Worm (Caenorhabditis elegans) whole organism, L1 larva: ENCODE measurements around the gene W08F4.7.

Experiments used
- C16A3.4 ChIP-seq: fragments of 150-350 bp; optimal IDR thresholded peaks from 2 replicates; lab custom pipeline; 2014; ENCODE audit warnings: missing biosample characterization, missing genetic modification characterization
- aha-1 ChIP-seq: fragments of 150-350 bp; optimal IDR thresholded peaks from 2 replicates; lab custom pipeline; 2014; ENCODE audit warnings: missing biosample characterization, missing genetic modification characterization
- aly-2 ChIP-seq: fragments of 150-350 bp; optimal IDR thresholded peaks from 2 replicates; lab custom pipeline; 2014; ENCODE audit warnings: missing biosample characterization, missing genetic modification characterization
- ama-1 ChIP-seq: fragments of 150-350 bp; optimal IDR thresholded peaks from 2 replicates; lab custom pipeline; 2014
- blmp-1 ChIP-seq: fragments of 150-350 bp; optimal IDR thresholded peaks from 2 replicates; lab custom pipeline; 2014; ENCODE audit warnings: missing biosample characterization, missing genetic modification characterization
- ceh-8 ChIP-seq: fragments of 200-800 bp; sonication (Bioruptor generic); optimal IDR thresholded peaks from 2 replicates; lab custom pipeline; 2018; ENCODE audit warnings: mild to moderate bottlenecking, missing genetic modification characterization, moderate library complexity, missing compliant biosample characterization
- ceh-82 ChIP-seq, 3 experiments: fragments of 150-350 bp in 1 of 3; sonication (generic microtip) in 2 of 3; optimal IDR thresholded peaks; 2 replicates each; lab custom pipeline; 2014 to 2017; ENCODE audit warnings: missing biosample characterization in 3 of 3, missing genetic modification characterization in 3 of 3
- ceh-88 ChIP-seq: fragments of 200-800 bp; sonication (Bioruptor generic); IDR thresholded peaks from 2 replicates; pipeline ENCODE4 v1.3.6; 2022; ENCODE audit warnings: missing genetic modification characterization, missing compliant biosample characterization
- ceh-90 ChIP-seq: sonication (generic microtip); optimal IDR thresholded peaks from 2 replicates; lab custom pipeline; 2016; ENCODE audit warnings: missing genetic modification characterization, missing compliant biosample characterization
- dpl-1 ChIP-seq, 3 experiments: fragments of 150-350 bp in 2 of 3; sonication (generic microtip) in 1 of 3; optimal IDR thresholded peaks; 2 replicates each; lab custom pipeline; 2014 to 2017; ENCODE audit warnings: missing biosample characterization in 3 of 3, missing genetic modification characterization in 3 of 3, missing genetic modification reagents in 3 of 3
- dsc-1 ChIP-seq: sonication (generic microtip); optimal IDR thresholded peaks from 2 replicates; lab custom pipeline; 2016; ENCODE audit warnings: mild to moderate bottlenecking, missing genetic modification characterization, missing compliant biosample characterization
- efl-1 ChIP-seq, 4 experiments: fragments of 150-350 bp; optimal IDR thresholded peaks in 3 of 4; peaks in 1 of 4; 1 replicate in 1 of 4; 2 replicates in 3 of 4; lab custom pipeline; 2014; ENCODE audit warnings: missing biosample characterization in 2 of 4, missing genetic modification characterization in 2 of 4, missing genetic modification reagents in 2 of 4
- elt-3 ChIP-seq, 6 experiments: fragments of 150-350 bp in 1 of 6; sonication (generic microtip); optimal IDR thresholded peaks; 2 replicates each; lab custom pipeline; 2017 to 2018; ENCODE audit warnings: missing biosample characterization in 6 of 6, missing genetic modification characterization in 6 of 6, inconsistent platforms in 1 of 6
- ets-5 ChIP-seq: fragments of 200-800 bp; sonication (Bioruptor generic); IDR thresholded peaks from 2 replicates; pipeline ENCODE4 v1.3.6; 2022; ENCODE audit warnings: missing genetic modification characterization, missing compliant biosample characterization
- fkh-10 ChIP-seq: sonication (generic microtip); optimal IDR thresholded peaks from 2 replicates; lab custom pipeline; 2017; ENCODE audit warnings: missing biosample characterization, missing genetic modification reagents, missing genetic modification characterization
- fkh-4 ChIP-seq: sonication (generic microtip); optimal IDR thresholded peaks from 2 replicates; lab custom pipeline; 2016; ENCODE audit warnings: missing compliant biosample characterization, missing genetic modification characterization, borderline replicate concordance
- fkh-8 ChIP-seq: sonication (generic microtip); optimal IDR thresholded peaks from 2 replicates; lab custom pipeline; 2016; ENCODE audit warnings: mild to moderate bottlenecking, missing genetic modification characterization, missing compliant biosample characterization
- fos-1 ChIP-seq: fragments of 150-350 bp; optimal IDR thresholded peaks from 2 replicates; lab custom pipeline; 2014; ENCODE audit warnings: missing biosample characterization, missing genetic modification characterization
- jun-1 ChIP-seq: fragments of 150-350 bp; optimal IDR thresholded peaks from 2 replicates; lab custom pipeline; 2014; ENCODE audit warnings: missing biosample characterization, missing genetic modification reagents, missing genetic modification characterization
- lin-13 ChIP-seq: fragments of 150-350 bp; optimal IDR thresholded peaks from 2 replicates; lab custom pipeline; 2014; ENCODE audit warnings: missing biosample characterization, missing genetic modification reagents, missing genetic modification characterization
- lin-14 ChIP-seq: fragments of 200-800 bp; sonication (Bioruptor generic); optimal IDR thresholded peaks from 2 replicates; lab custom pipeline; 2018; ENCODE audit warnings: mild to moderate bottlenecking, missing genetic modification characterization, moderate library complexity, missing compliant biosample characterization
- lin-15B ChIP-seq: fragments of 150-350 bp; sonication (generic microtip); optimal IDR thresholded peaks from 3 replicates; lab custom pipeline; 2014; ENCODE audit warnings: missing biosample characterization, missing genetic modification characterization
- lin-35 ChIP-seq, 2 experiments: fragments of 150-350 bp; optimal IDR thresholded peaks; 2 replicates each; lab custom pipeline; 2014; ENCODE audit warnings: missing biosample characterization in 2 of 2, missing genetic modification characterization in 2 of 2, missing genetic modification reagents in 2 of 2
- lin-39 ChIP-seq: fragments of 150-350 bp; optimal IDR thresholded peaks from 2 replicates; lab custom pipeline; 2014; ENCODE audit warnings: missing biosample characterization, missing genetic modification reagents, missing genetic modification characterization
- lir-3 ChIP-seq: sonication (generic microtip); optimal IDR thresholded peaks from 2 replicates; lab custom pipeline; 2016; ENCODE audit warnings: mild to moderate bottlenecking, missing genetic modification characterization, moderate library complexity, missing compliant biosample characterization; ENCODE audit not compliant: poor library complexity
- mab-9 ChIP-seq: fragments of 200-800 bp; sonication (Bioruptor generic); IDR thresholded peaks from 2 replicates; pipeline ENCODE4 v1.3.6; 2022; ENCODE audit warnings: missing genetic modification reagents, missing genetic modification characterization, missing compliant biosample characterization
- mdl-1 ChIP-seq, 2 experiments: fragments of 150-350 bp; optimal IDR thresholded peaks; 2 replicates each; lab custom pipeline; 2014 to 2017; ENCODE audit warnings: missing biosample characterization in 2 of 2, missing genetic modification characterization in 2 of 2, inconsistent platforms in 1 of 2
- mef-2 ChIP-seq: fragments of 150-350 bp; optimal IDR thresholded peaks from 2 replicates; lab custom pipeline; 2014; ENCODE audit warnings: missing biosample characterization, missing genetic modification characterization
- mep-1 ChIP-seq: fragments of 150-350 bp; optimal IDR thresholded peaks from 2 replicates; lab custom pipeline; 2014; ENCODE audit warnings: missing biosample characterization, missing genetic modification characterization
- nhr-19 ChIP-seq: fragments of 200-800 bp; sonication (Bioruptor generic); conservative IDR thresholded peaks from 2 replicates; pipeline ENCODE4 v1.3.6; 2022; ENCODE audit warnings: missing genetic modification characterization, missing compliant biosample characterization
- nhr-71 ChIP-seq: sonication (generic microtip); optimal IDR thresholded peaks from 2 replicates; lab custom pipeline; 2016; ENCODE audit warnings: mild to moderate bottlenecking, missing genetic modification characterization, moderate library complexity, missing compliant biosample characterization
- nhr-76 ChIP-seq: sonication (generic microtip); optimal IDR thresholded peaks from 2 replicates; lab custom pipeline; 2017; ENCODE audit warnings: missing biosample characterization, missing genetic modification characterization
- nhr-85 ChIP-seq: sonication (generic microtip); peaks from one replicate; lab custom pipeline; 2016; ENCODE audit warnings: missing genetic modification characterization, inconsistent platforms, missing compliant biosample characterization
- rnt-1 ChIP-seq: sonication (generic microtip); optimal IDR thresholded peaks from 2 replicates; lab custom pipeline; 2016; ENCODE audit warnings: mild to moderate bottlenecking, missing genetic modification characterization, moderate library complexity, missing compliant biosample characterization
- skn-1 ChIP-seq: fragments of 150-350 bp; optimal IDR thresholded peaks from 2 replicates; lab custom pipeline; 2014; ENCODE audit warnings: missing biosample characterization, missing genetic modification characterization
- snpc-4 ChIP-seq: fragments of 150-350 bp; optimal IDR thresholded peaks from 2 replicates; lab custom pipeline; 2014; ENCODE audit warnings: missing biosample characterization, missing genetic modification characterization
- snu-23 ChIP-seq: sonication (generic microtip); optimal IDR thresholded peaks from 2 replicates; lab custom pipeline; 2016; ENCODE audit warnings: missing genetic modification characterization, missing compliant biosample characterization
- sptf-1 ChIP-seq: fragments of 150-350 bp; optimal IDR thresholded peaks from 2 replicates; lab custom pipeline; 2014; ENCODE audit warnings: missing biosample characterization, missing genetic modification characterization
- sup-37 ChIP-seq: fragments of 200-800 bp; sonication (Bioruptor generic); optimal IDR thresholded peaks from 2 replicates; lab custom pipeline; 2018; ENCODE audit warnings: mild to moderate bottlenecking, missing genetic modification characterization, missing compliant biosample characterization
- swsn-7 ChIP-seq: sonication (generic microtip); optimal IDR thresholded peaks from 2 replicates; lab custom pipeline; 2016; ENCODE audit warnings: missing genetic modification characterization, missing compliant biosample characterization
- unc-130 ChIP-seq: fragments of 150-350 bp; optimal IDR thresholded peaks from 2 replicates; lab custom pipeline; 2017; ENCODE audit warnings: missing biosample characterization, missing genetic modification characterization, inconsistent platforms
- unc-30 ChIP-seq: sonication (generic microtip); optimal IDR thresholded peaks from 2 replicates; lab custom pipeline; 2017; ENCODE audit warnings: missing biosample characterization, missing genetic modification characterization
- unc-62 ChIP-seq: fragments of 150-350 bp; optimal IDR thresholded peaks from 2 replicates; lab custom pipeline; 2014; ENCODE audit warnings: missing biosample characterization, missing genetic modification reagents, missing genetic modification characterization
- unc-86 ChIP-seq: sonication (generic microtip); optimal IDR thresholded peaks from 2 replicates; lab custom pipeline; 2016; ENCODE audit warnings: missing genetic modification characterization, missing compliant biosample characterization
- vab-15 ChIP-seq: sonication (generic microtip); optimal IDR thresholded peaks from 2 replicates; lab custom pipeline; 2017; ENCODE audit warnings: missing genotype, mild to moderate bottlenecking, missing genetic modification characterization, missing compliant biosample characterization
- xbp-1 ChIP-seq: sonication (generic microtip); optimal IDR thresholded peaks from 2 replicates; lab custom pipeline; 2016; ENCODE audit warnings: missing genetic modification characterization, missing compliant biosample characterization
- zag-1 ChIP-seq: fragments of 150-350 bp; optimal IDR thresholded peaks from 2 replicates; lab custom pipeline; 2014; ENCODE audit warnings: missing biosample characterization, missing genetic modification characterization
- zip-4 ChIP-seq: fragments of 200-800 bp; sonication (Bioruptor generic); optimal IDR thresholded peaks from 2 replicates; lab custom pipeline; 2018; ENCODE audit warnings: mild to moderate bottlenecking, missing genetic modification characterization, moderate library complexity, missing compliant biosample characterization

Gene W08F4.7

DNA sequence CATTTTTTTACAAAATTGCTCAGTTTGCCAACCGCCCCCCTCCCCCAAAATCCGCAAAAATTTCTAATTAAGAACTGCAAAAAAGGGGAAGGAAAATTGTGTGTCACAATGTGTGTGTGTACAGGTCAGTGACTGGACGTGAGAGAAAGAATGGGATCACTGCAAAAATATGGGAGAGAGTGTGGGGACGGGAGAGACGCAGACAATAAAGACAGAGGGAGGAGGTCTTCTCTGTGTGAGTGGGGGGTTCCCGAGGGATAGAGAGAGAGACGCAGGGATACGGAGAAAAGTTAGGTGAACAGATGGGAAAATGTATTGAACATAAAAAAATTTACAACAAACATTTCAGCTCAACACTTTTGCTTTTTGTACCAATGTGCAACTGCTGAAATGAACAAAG lies 48.4 kb upstream of the W08F4.7 start (continued):
- TF ChIP-seq vab-15 (no peak), efl-1 (optimal IDR thresholded peaks at IDR 0.05; lab: Kevin White, UChicago) (peak; percentile 63 to 68), efl-1 (GFP tag; optimal IDR thresholded peaks at IDR 0.05 in 1 of 2; lab: Kevin White, UChicago) (peak; percentile 31 to 90), unc-62 (GFP tag; lab: Kevin White, UChicago) (no peak), nhr-85 (tag; lab: Kevin White, UChicago) (peak; percentile 89), unc-30 (no peak), elt-3 (tag; optimal IDR thresholded peaks at IDR 0.05; lab: Kevin White, UChicago) (peak in 2 of 6 experiments; percentile 20 to 51), xbp-1 (no peak), fos-1 (tag; lab: Kevin White, UChicago) (no peak), ceh-90 (tag; lab: Kevin White, UChicago) (no peak), mef-2 (tag; lab: Kevin White, UChicago) (no peak), lin-14 (GFP tag; lab: Kevin White, UChicago) (peak; percentile 90), zip-4 (no peak)

DNA sequence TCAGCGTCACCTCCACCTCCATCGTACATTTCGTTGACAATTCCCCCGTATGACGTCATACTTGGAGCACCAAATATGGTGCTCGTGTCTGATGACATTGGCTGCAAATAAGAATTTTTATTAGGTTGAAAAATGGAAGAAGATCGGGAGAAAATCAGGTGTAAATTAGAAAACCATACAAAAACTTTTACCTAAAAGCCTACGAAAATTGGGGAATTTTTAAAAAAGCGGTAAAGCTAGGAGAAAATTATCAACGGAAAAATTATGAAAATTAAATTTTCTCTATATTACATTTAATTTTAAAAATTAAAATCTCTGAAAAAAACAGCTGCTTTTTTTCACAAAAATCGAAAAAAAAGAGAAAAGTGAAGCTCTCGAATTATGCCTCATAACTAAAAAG lies 46.9 kb upstream of the W08F4.7 start, which contains the start of gene T04B8.5:
Gene T04B8.5 (minus strand): TSS at position 101 of the 400 bp plus-strand sequence.
- no peak for TF ChIP-seq lir-3 (tag; lab: Kevin White, UChicago)
- no peak for TF ChIP-seq nhr-71 (tag; lab: Kevin White, UChicago)
- no peak for TF ChIP-seq nhr-19 (GFP tag; lab: Robert Waterston, UW)
- no peak for TF ChIP-seq unc-130
- TF ChIP-seq jun-1, result no peak

DNA sequence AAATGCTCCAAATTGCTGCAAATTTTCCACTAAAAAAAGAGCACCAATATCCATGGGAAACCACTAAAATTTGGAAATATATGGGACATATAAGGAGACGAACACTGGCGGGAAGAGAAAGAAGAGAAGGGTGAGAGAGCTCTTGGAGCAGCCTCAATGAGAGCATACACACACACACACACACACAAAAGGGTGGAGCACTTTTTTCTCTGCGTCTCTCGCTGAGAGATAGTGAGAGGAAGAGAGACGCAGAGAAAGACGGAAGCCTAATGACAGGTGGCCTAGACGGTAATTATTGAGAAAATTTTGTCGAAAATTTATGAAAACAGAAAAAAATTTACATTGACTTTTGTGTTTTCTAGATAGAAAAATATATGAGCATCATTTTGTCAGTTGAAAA lies 44.9 kb upstream of the W08F4.7 start:
- TF ChIP-seq sup-37 (GFP tag; lab: Kevin White, UChicago), result no peak
- TF ChIP-seq ets-5 (GFP tag; lab: Robert Waterston, UW), result no peak
- peak in 1 of 2 experiments; percentile 35 for TF ChIP-seq lin-35 (GFP tag; optimal IDR thresholded peaks at IDR 0.05; lab: Kevin White, UChicago)
- TF ChIP-seq fkh-4, result no peak
- TF ChIP-seq rnt-1 (tag; lab: Kevin White, UChicago), result peak; percentile 54
- TF ChIP-seq vab-15, result no peak
- TF ChIP-seq lin-13 (GFP tag; lab: Kevin White, UChicago), result peak; percentile 2
- TF ChIP-seq zag-1 (tag; lab: Kevin White, UChicago), result no peak
- TF ChIP-seq ceh-88 (GFP tag; lab: Robert Waterston, UW), result no peak
- TF ChIP-seq efl-1 (optimal IDR thresholded peaks at IDR 0.05; lab: Kevin White, UChicago), result peak; percentile 64 to 80
- peak; percentile 22 to 87 for TF ChIP-seq efl-1 (GFP tag; optimal IDR thresholded peaks at IDR 0.05 in 1 of 2; lab: Kevin White, UChicago)
- no peak for TF ChIP-seq mef-2 (tag; lab: Kevin White, UChicago)
- TF ChIP-seq C16A3.4 (tag; lab: Kevin White, UChicago), result no peak
- peak; percentile 66 for TF ChIP-seq lin-14 (GFP tag; lab: Kevin White, UChicago)
- TF ChIP-seq fkh-10 (GFP tag; lab: Kevin White, UChicago), result no peak
- TF ChIP-seq ceh-8 (GFP tag; lab: Kevin White, UChicago), result no peak
- TF ChIP-seq nhr-85 (tag; lab: Kevin White, UChicago), result no peak
- TF ChIP-seq skn-1 (tag; lab: Kevin White, UChicago), result peak; percentile 16
- TF ChIP-seq nhr-76, result no peak
- TF ChIP-seq dsc-1 (tag; lab: Kevin White, UChicago), result no peak
- no peak for TF ChIP-seq lin-15B (tag; lab: Kevin White, UChicago)
- no peak for TF ChIP-seq mep-1
- no peak for TF ChIP-seq mdl-1 (tag; optimal IDR thresholded peaks at IDR 0.05; lab: Kevin White, UChicago)
- TF ChIP-seq jun-1, result no peak
- no peak for TF ChIP-seq elt-3 (tag; optimal IDR thresholded peaks at IDR 0.05; lab: Kevin White, UChicago)
- TF ChIP-seq unc-86, result no peak
- TF ChIP-seq snu-23 (GFP tag; lab: Kevin White, UChicago), result no peak
- TF ChIP-seq blmp-1 (tag; lab: Kevin White, UChicago), result no peak
- no peak for TF ChIP-seq unc-30
- no peak for TF ChIP-seq ama-1 (lab: Kevin White, UChicago)
- no peak for TF ChIP-seq mab-9 (GFP tag; lab: Robert Waterston, UW)
- TF ChIP-seq swsn-7 (tag; lab: Kevin White, UChicago), result peak; percentile 9
- no peak for TF ChIP-seq aly-2
- TF ChIP-seq unc-130, result no peak
- TF ChIP-seq snpc-4 (tag; lab: Kevin White, UChicago), result no peak
- peak in 1 of 3 experiments; percentile 8 for TF ChIP-seq dpl-1 (GFP tag; optimal IDR thresholded peaks at IDR 0.05; lab: Kevin White, UChicago)
- TF ChIP-seq lin-39, result no peak
- peak in 1 of 3 experiments; percentile 28 for TF ChIP-seq ceh-82 (tag; optimal IDR thresholded peaks at IDR 0.05; lab: Kevin White, UChicago)
- no peak for TF ChIP-seq aha-1 (tag; lab: Kevin White, UChicago)
- TF ChIP-seq fkh-8 (tag; lab: Kevin White, UChicago), result peak; percentile 13
- no peak for TF ChIP-seq sptf-1 (tag; lab: Kevin White, UChicago)
- TF ChIP-seq xbp-1, result peak; percentile 28
